Worm (Caenorhabditis elegans): ENCODE data around the gene tank-1.

- TF ChIP-seq tbx-2 (tag; optimal IDR thresholded peaks at IDR 0.05), result no peak
- no peak for TF ChIP-seq sox-2 (GFP tag; IDR thresholded peaks at IDR 0.05)
- TF ChIP-seq fkh-10 (GFP tag; optimal IDR thresholded peaks at IDR 0.05), result no peak
- TF ChIP-seq ceh-45 (GFP tag; IDR thresholded peaks at IDR 0.05), result no peak
- TF ChIP-seq dve-1 (tag; optimal IDR thresholded peaks at IDR 0.05), result no peak
- TF ChIP-seq ceh-24 (tag; optimal IDR thresholded peaks at IDR 0.05), result no peak
- no peak for TF ChIP-seq ceh-48 (tag; optimal IDR thresholded peaks at IDR 0.05)
- TF ChIP-seq ama-1 (optimal IDR thresholded peaks at IDR 0.05), result no peak
- TF ChIP-seq lim-6 (tag; optimal IDR thresholded peaks at IDR 0.05), result no peak
- TF ChIP-seq C38D4.7 (GFP tag; optimal IDR thresholded peaks at IDR 0.05), result no peak
- TF ChIP-seq fax-1 (tag; optimal IDR thresholded peaks at IDR 0.05), result no peak
- TF ChIP-seq sox-4 (tag; optimal IDR thresholded peaks at IDR 0.05), result no peak
- no peak for TF ChIP-seq nhr-11 (tag; optimal IDR thresholded peaks at IDR 0.05)
- TF ChIP-seq F13H6.1 (tag; optimal IDR thresholded peaks at IDR 0.05), result no peak
Observed at ce11 chrV:1232574-1232973, 52.9 kb downstream of the tank-1 start.

Measured in whole organism, late embryonic.